Fruit fly (Drosophila melanogaster) whole organism, embryonic: Measurements from ENCODE around the gene RIOK2.

Experiments used
- ATbp ChIP-seq: fragments of 200-800 bp; sonication (Bioruptor generic); optimal IDR thresholded peaks from 2 replicates; lab custom pipeline; 2017; ENCODE audit warnings: missing biosample characterization, mild to moderate bottlenecking, missing genetic modification characterization, missing genetic modification reagents
- Awh ChIP-seq: fragments of 200-800 bp; sonication (Bioruptor generic); IDR thresholded peaks from 2 replicates; pipeline ENCODE4, ENCODE4 v1.3.6; 2022; ENCODE audit warnings: missing biosample characterization, missing genetic modification characterization
- CG11085 ChIP-seq: fragments of 200-800 bp; sonication (Bioruptor generic); IDR thresholded peaks from 2 replicates; pipeline ENCODE4 v1.3.6; 2022; ENCODE audit warnings: missing biosample characterization, missing genetic modification characterization
- CG12391 ChIP-seq: fragments of 200-800 bp; sonication (Bioruptor generic); optimal IDR thresholded peaks from 3 replicates; lab custom pipeline; 2018; ENCODE audit warnings: missing biosample characterization, mild to moderate bottlenecking, missing genetic modification characterization, moderate library complexity
- CG12942 ChIP-seq: fragments of 200-800 bp; sonication (Bioruptor generic); optimal IDR thresholded peaks from 3 replicates; lab custom pipeline; 2016; ENCODE audit warnings: missing biosample characterization, missing genetic modification characterization
- CG13296 ChIP-seq: fragments of 200-800 bp; sonication (Bioruptor generic); optimal IDR thresholded peaks from 3 replicates; lab custom pipeline; 2018; ENCODE audit warnings: missing biosample characterization, mild to moderate bottlenecking, missing genetic modification characterization
- CG13894 ChIP-seq: fragments of 200-800 bp; sonication (Bioruptor generic); optimal IDR thresholded peaks from 3 replicates; lab custom pipeline; 2018; ENCODE audit warnings: missing biosample characterization, mild to moderate bottlenecking, missing genetic modification characterization, moderate library complexity
- CG14050 ChIP-seq: fragments of 200-800 bp; sonication (Bioruptor generic); IDR thresholded peaks from 3 replicates; pipeline ENCODE4 v1.3.6; 2022; ENCODE audit warnings: missing biosample characterization, missing genetic modification characterization
- CG14441 ChIP-seq: fragments of 200-800 bp; sonication (Bioruptor generic); IDR thresholded peaks from 2 replicates; pipeline ENCODE4 v1.3.6; 2022; ENCODE audit warnings: missing biosample characterization, missing genetic modification characterization
- CG14965 ChIP-seq: fragments of 200-800 bp; sonication (Bioruptor generic); optimal IDR thresholded peaks from 2 replicates; lab custom pipeline; 2016; ENCODE audit warnings: missing biosample characterization, missing genetic modification characterization, borderline replicate concordance
- CG31441 ChIP-seq: fragments of 200-800 bp; sonication (Bioruptor generic); IDR thresholded peaks from 2 replicates; pipeline ENCODE4 v1.3.6; 2022; ENCODE audit warnings: missing biosample characterization, missing genetic modification characterization
- CG33213 ChIP-seq: fragments of 200-800 bp; sonication (Bioruptor generic); optimal IDR thresholded peaks from 3 replicates; lab custom pipeline; 2016; ENCODE audit warnings: missing biosample characterization, missing genetic modification characterization
- CG34376 ChIP-seq: fragments of 200-800 bp; sonication (Bioruptor generic); optimal IDR thresholded peaks from 2 replicates; lab custom pipeline; 2018; ENCODE audit warnings: missing biosample characterization, mild to moderate bottlenecking, missing genetic modification characterization
- CG8765 ChIP-seq: fragments of 200-800 bp; sonication (Bioruptor generic); IDR thresholded peaks from 2 replicates; pipeline ENCODE4 v1.3.6; 2022; ENCODE audit warnings: missing biosample characterization, missing genetic modification characterization
- Camta ChIP-seq: fragments of 200-800 bp; sonication (Bioruptor generic); optimal IDR thresholded peaks from 2 replicates; lab custom pipeline; 2016; ENCODE audit warnings: missing biosample characterization, missing genetic modification characterization
- D ChIP-seq, 2 experiments: fragments of 200-800 bp in 1 of 2; fragments of >200 bp in 1 of 2; sonication (Bioruptor generic) in 1 of 2; optimal IDR thresholded peaks; 2 replicates in 1 of 2; 3 replicates in 1 of 2; lab custom pipeline; 2017; ENCODE audit warnings: mild to moderate bottlenecking in 1 of 2, missing biosample characterization in 1 of 2, missing genetic modification characterization in 1 of 2, missing genetic modification reagents in 1 of 2
- Elba2 ChIP-seq: fragments of 200-800 bp; sonication (Bioruptor generic); optimal IDR thresholded peaks from 3 replicates; lab custom pipeline; 2016; ENCODE audit warnings: missing biosample characterization, missing genetic modification characterization
- Ets65A ChIP-seq: fragments of 200-800 bp; sonication (Bioruptor generic); peaks from one replicate; lab custom pipeline; 2016; ENCODE audit warnings: missing biosample characterization, missing genetic modification characterization
- Fer1 ChIP-seq: fragments of 200-800 bp; sonication (Bioruptor generic); optimal IDR thresholded peaks from 2 replicates; lab custom pipeline; 2017; ENCODE audit warnings: missing biosample characterization, mild to moderate bottlenecking, missing genetic modification characterization
- Fer2 ChIP-seq: fragments of 200-800 bp; sonication (Bioruptor generic); optimal IDR thresholded peaks from 2 replicates; lab custom pipeline; 2018; ENCODE audit warnings: missing biosample characterization, mild to moderate bottlenecking, missing genetic modification characterization, moderate library complexity
- GATAe ChIP-seq: fragments of 200-800 bp; sonication (Bioruptor generic); conservative IDR thresholded peaks from 2 replicates; pipeline ENCODE4 v1.3.6; 2022; ENCODE audit warnings: missing biosample characterization, missing genetic modification characterization
- HLH54F ChIP-seq: fragments of 200-800 bp; sonication (Bioruptor generic); optimal IDR thresholded peaks from 3 replicates; lab custom pipeline; 2016; ENCODE audit warnings: missing biosample characterization, missing genetic modification characterization
- Hey ChIP-seq: fragments of 200-800 bp; sonication (Bioruptor generic); optimal IDR thresholded peaks from 3 replicates; lab custom pipeline; 2018; ENCODE audit warnings: missing biosample characterization, mild to moderate bottlenecking, missing genetic modification characterization
- Hsf ChIP-seq: fragments of 200-800 bp; sonication (Bioruptor generic); optimal IDR thresholded peaks from 3 replicates; lab custom pipeline; 2016; ENCODE audit warnings: missing biosample characterization, missing genetic modification characterization
- Mes4 ChIP-seq: fragments of 200-800 bp; sonication (Bioruptor generic); optimal IDR thresholded peaks from 2 replicates; lab custom pipeline; 2016; ENCODE audit warnings: missing biosample characterization, missing genetic modification characterization
- Myb ChIP-seq: fragments of 200-800 bp; sonication (Bioruptor generic); optimal IDR thresholded peaks from 2 replicates; lab custom pipeline; 2016; ENCODE audit warnings: missing biosample characterization, missing genetic modification characterization
- Trl ChIP-seq, 3 experiments: fragments of >200 bp in 2 of 3; fragments of 200-800 bp in 1 of 3; sonication (Bioruptor generic) in 1 of 3; optimal IDR thresholded peaks; 2 replicates in 1 of 3; 3 replicates in 2 of 3; lab custom pipeline; 2016 to 2017; ENCODE audit warnings: missing biosample characterization in 1 of 3, missing genetic modification characterization in 1 of 3
- aop ChIP-seq: fragments of 200-800 bp; sonication (Bioruptor generic); IDR thresholded peaks from 2 replicates; pipeline ENCODE4 v1.3.6; 2022; ENCODE audit warnings: missing biosample characterization, missing genetic modification characterization
- ato ChIP-seq: fragments of 200-800 bp; sonication (Bioruptor generic); IDR thresholded peaks from 2 replicates; pipeline ENCODE4 v1.3.6; 2022; ENCODE audit warnings: missing biosample characterization, missing genetic modification characterization; ENCODE audit not compliant: partially characterized antibody
- bab2 ChIP-seq: fragments of 200-800 bp; sonication (Bioruptor generic); optimal IDR thresholded peaks from 2 replicates; lab custom pipeline; 2016; ENCODE audit warnings: missing biosample characterization, missing genetic modification characterization
- cas ChIP-seq: fragments of 200-800 bp; sonication (Bioruptor generic); IDR thresholded peaks from 2 replicates; pipeline ENCODE4 v1.3.6; 2022; ENCODE audit warnings: missing biosample characterization, missing genetic modification characterization
- chif ChIP-seq, 2 experiments: fragments of 200-800 bp; sonication (Bioruptor generic); optimal IDR thresholded peaks; 3 replicates each; lab custom pipeline; 2016; ENCODE audit warnings: missing biosample characterization in 2 of 2, missing genetic modification characterization in 2 of 2
- chinmo ChIP-seq: fragments of 200-800 bp; sonication (Bioruptor generic); IDR thresholded peaks from 4 replicates; pipeline ENCODE4 v1.3.6; 2022; ENCODE audit warnings: missing biosample characterization, missing genetic modification characterization; ENCODE audit not compliant: partially characterized antibody
- dm ChIP-seq: fragments of 200-800 bp; sonication (Bioruptor generic); optimal IDR thresholded peaks from 3 replicates; lab custom pipeline; 2016; ENCODE audit warnings: missing biosample characterization, missing genetic modification characterization
- dysf ChIP-seq: fragments of 200-800 bp; sonication (Bioruptor generic); IDR thresholded peaks from 3 replicates; pipeline ENCODE4 v1.3.6; 2022; ENCODE audit warnings: missing biosample characterization, missing genetic modification characterization
- eve ChIP-seq, 2 experiments: fragments of >200 bp; optimal IDR thresholded peaks; 2 replicates each; lab custom pipeline; 2017; ENCODE audit warnings: missing biosample characterization in 2 of 2, missing genetic modification characterization in 2 of 2
- ftz-f1 ChIP-seq: fragments of 200-800 bp; sonication (Bioruptor generic); optimal IDR thresholded peaks from 2 replicates; lab custom pipeline; 2016; ENCODE audit warnings: missing biosample characterization, missing genetic modification characterization
- ham ChIP-seq: fragments of 200-800 bp; sonication (Bioruptor generic); IDR thresholded peaks from 2 replicates; pipeline ENCODE4 v1.3.6; 2022; ENCODE audit warnings: missing biosample characterization, missing genetic modification characterization
- hbn ChIP-seq: fragments of 200-800 bp; sonication (Bioruptor generic); IDR thresholded peaks from 2 replicates; pipeline ENCODE4 v1.3.6; 2022; ENCODE audit warnings: missing biosample characterization, missing genetic modification characterization; ENCODE audit not compliant: partially characterized antibody
- hkb ChIP-seq, 2 experiments: fragments of 200-800 bp in 1 of 2; fragments of >200 bp in 1 of 2; sonication (Bioruptor generic) in 1 of 2; IDR thresholded peaks in 1 of 2; optimal IDR thresholded peaks in 1 of 2; 2 replicates each; pipeline versions ENCODE4 v1.3.6 to Lab custom; 2017 to 2022; ENCODE audit warnings: missing biosample characterization in 1 of 2, missing genetic modification characterization in 1 of 2
- insv ChIP-seq, 2 experiments: fragments of 200-800 bp; sonication (Bioruptor generic); optimal IDR thresholded peaks; 3 replicates each; lab custom pipeline; 2016 to 2018; ENCODE audit warnings: missing biosample characterization in 2 of 2, missing genetic modification characterization in 2 of 2
- luna ChIP-seq: fragments of 200-800 bp; sonication (Bioruptor generic); optimal IDR thresholded peaks from 2 replicates; lab custom pipeline; 2016; ENCODE audit warnings: missing biosample characterization, missing genetic modification characterization
- nerfin-1 ChIP-seq: fragments of 200-800 bp; sonication (Bioruptor generic); optimal IDR thresholded peaks from 3 replicates; lab custom pipeline; 2019; ENCODE audit warnings: missing biosample characterization, mild to moderate bottlenecking, missing genetic modification characterization, moderate library complexity
- pnt ChIP-seq: fragments of 200-800 bp; sonication (Bioruptor generic); optimal IDR thresholded peaks from 3 replicates; lab custom pipeline; 2016; ENCODE audit warnings: missing biosample characterization, missing genetic modification characterization
- prd ChIP-seq, 3 experiments: fragments of >200 bp in 2 of 3; fragments of 200-800 bp in 1 of 3; sonication (Bioruptor generic) in 1 of 3; optimal IDR thresholded peaks in 2 of 3; IDR thresholded peaks in 1 of 3; 2 replicates in 2 of 3; 3 replicates in 1 of 3; pipeline versions ENCODE4 v1.3.6 to Lab custom; 2017 to 2022; ENCODE audit warnings: missing biosample characterization in 1 of 3, missing genetic modification characterization in 1 of 3
- rib ChIP-seq: fragments of 200-800 bp; sonication (Bioruptor generic); IDR thresholded peaks from 2 replicates; pipeline ENCODE4 v1.3.6; 2022; ENCODE audit warnings: missing biosample characterization, missing genetic modification characterization
- row ChIP-seq: fragments of 200-800 bp; sonication (Bioruptor generic); IDR thresholded peaks from 3 replicates; pipeline ENCODE4 v1.3.6; 2022; ENCODE audit warnings: missing biosample characterization, missing genetic modification characterization
- toy ChIP-seq: fragments of 200-800 bp; sonication (Bioruptor generic); IDR thresholded peaks from 2 replicates; pipeline ENCODE4 v1.3.6; 2022; ENCODE audit warnings: missing biosample characterization, missing genetic modification characterization
- vfl ChIP-seq: fragments of 200-800 bp; sonication (Bioruptor generic); optimal IDR thresholded peaks from 2 replicates; lab custom pipeline; 2016; ENCODE audit warnings: missing biosample characterization, missing genetic modification characterization

RIOK2 gene

dm6 chr3R:25292864-25293284 is 27.2 kb downstream of the RIOK2 start, which contains the start of gene CG31098 (continued):
- no peak for TF ChIP-seq toy
- TF ChIP-seq pnt (GFP tag; lab: Kevin White, UChicago) = no peak
- TF ChIP-seq CG8765 (GFP tag; lab: Robert Waterston, UW) = no peak
- no peak for TF ChIP-seq CG12391 (tag; lab: Kevin White, UChicago)
- no peak for TF ChIP-seq chif (GFP tag; optimal IDR thresholded peaks at IDR 0.05; lab: Kevin White, UChicago)
- TF ChIP-seq row (GFP tag; lab: Robert Waterston, UW) = no peak
- TF ChIP-seq CG14050 (GFP tag; lab: Robert Waterston, UW) = no peak
- TF ChIP-seq Fer1 (GFP tag; lab: Kevin White, UChicago) = peak; percentile 72
- peak; percentile 70 for TF ChIP-seq CG13296
- no peak for TF ChIP-seq Camta (GFP tag; lab: Kevin White, UChicago)
- TF ChIP-seq hkb (optimal IDR thresholded peaks at IDR 0.05; lab: Kevin White, UChicago) = no peak
- TF ChIP-seq hkb (GFP tag; IDR thresholded peaks at IDR 0.05; lab: Robert Waterston, UW) = no peak; the same call in none of the 2 replicates
- no peak for TF ChIP-seq rib (GFP tag; lab: Robert Waterston, UW)
- TF ChIP-seq CG34376 (GFP tag; lab: Kevin White, UChicago) = peak; percentile 87
- TF ChIP-seq CG14965 (GFP tag; lab: Kevin White, UChicago) = no peak
- TF ChIP-seq ATbp (GFP tag; lab: Kevin White, UChicago) = peak; percentile 39
- TF ChIP-seq Myb (GFP tag; lab: Kevin White, UChicago) = no peak
- TF ChIP-seq hbn (GFP tag; lab: Robert Waterston, UW) = no peak
- no peak for TF ChIP-seq CG33213 (GFP tag; lab: Kevin White, UChicago)
- peak; percentile 51 for TF ChIP-seq CG13894 (tag; lab: Kevin White, UChicago)
- TF ChIP-seq ato (GFP tag; lab: Robert Waterston, UW) = no peak
- TF ChIP-seq vfl = no peak
- TF ChIP-seq insv (GFP tag; optimal IDR thresholded peaks at IDR 0.05; lab: Kevin White, UChicago) = no peak
- no peak for TF ChIP-seq Elba2 (GFP tag; lab: Kevin White, UChicago)
- no peak for TF ChIP-seq cas (GFP tag; lab: Robert Waterston, UW)
- TF ChIP-seq ftz-f1 = no peak
- no peak for TF ChIP-seq HLH54F (GFP tag; lab: Kevin White, UChicago)
- TF ChIP-seq prd (optimal IDR thresholded peaks at IDR 0.05; lab: Kevin White, UChicago) = no peak
- no peak for TF ChIP-seq prd (GFP tag; IDR thresholded peaks at IDR 0.05; lab: Robert Waterston, UW)
- peak in 1 of 2 experiments; percentile 18 for TF ChIP-seq eve (GFP tag; optimal IDR thresholded peaks at IDR 0.05; lab: Kevin White, UChicago)
- TF ChIP-seq Hsf (GFP tag; lab: Kevin White, UChicago) = no peak
- TF ChIP-seq Awh (GFP tag; lab: Robert Waterston, UW) = no peak
- TF ChIP-seq Mes4 (GFP tag; lab: Kevin White, UChicago) = no peak

- TF ChIP-seq CG11085 (GFP tag; lab: Robert Waterston, UW) (no peak), Trl (optimal IDR thresholded peaks at IDR 0.05; lab: Kevin White, UChicago) (no peak), Trl (GFP tag; optimal IDR thresholded peaks at IDR 0.05; lab: Kevin White, UChicago) (no peak), Ets65A (peak; percentile 58), bab2 (GFP tag; lab: Kevin White, UChicago) (no peak), dm (no peak), ham (GFP tag; lab: Robert Waterston, UW) (no peak), CG12942 (no peak), D (optimal IDR thresholded peaks at IDR 0.05; lab: Kevin White, UChicago) (no peak), D (GFP tag; optimal IDR thresholded peaks at IDR 0.05; lab: Kevin White, UChicago) (no peak), luna (GFP tag; lab: Kevin White, UChicago) (no peak), dysf (0 out of 3 replicates have a peak, but pooled peaks have one; percentile 21), Fer2 (tag; lab: Kevin White, UChicago) (no peak), aop (GFP tag; lab: Robert Waterston, UW) (no peak), Hey (tag; lab: Kevin White, UChicago) (no peak), CG31441 (0 out of 2 replicates have a peak, but pooled peaks have one; percentile 36), nerfin-1 (no peak), GATAe (GFP tag; lab: Robert Waterston, UW) (0 out of 2 replicates have a peak, but pooled peaks have one; percentile 29), chinmo (GFP tag; lab: Robert Waterston, UW) (peak; percentile 85; the same call in 3 of the 4 replicates), CG14441 (GFP tag; lab: Robert Waterston, UW) (no peak)
These were observed 29.8 kb downstream of the RIOK2 start, which contains the start of gene CG31102 for dm6 chr3R:25295320-25296020. CG31102 (minus strand) TSS chr3R:25295594.
